Worm (Caenorhabditis elegans) whole organism, young adult: ENCODE data around the gene T03E6.9.

ENCODE experiments used
- B0019.2 ChIP-seq: fragments of 200-800 bp; sonication (Bioruptor generic); conservative IDR thresholded peaks from 2 replicates; pipeline ENCODE4 v1.3.6; 2022; ENCODE audit warnings: missing genetic modification reagents, missing genetic modification characterization, missing compliant biosample characterization
- D2030.7 ChIP-seq: fragments of 200-800 bp; sonication (Bioruptor generic); IDR thresholded peaks from 2 replicates; pipeline ENCODE4 v1.3.6; 2022; ENCODE audit warnings: missing genetic modification reagents, missing genetic modification characterization, missing compliant biosample characterization
- F22D6.2 ChIP-seq: sonication (generic microtip); optimal IDR thresholded peaks from 2 replicates; lab custom pipeline; 2016; ENCODE audit warnings: mild to moderate bottlenecking, missing genetic modification characterization, missing compliant biosample characterization
- F37B4.10 ChIP-seq: fragments of 200-800 bp; sonication (Bioruptor generic); IDR thresholded peaks from 2 replicates; pipeline ENCODE4 v1.3.6; 2022; ENCODE audit warnings: missing genetic modification characterization, missing compliant biosample characterization
- F49E8.2 ChIP-seq: sonication (generic microtip); optimal IDR thresholded peaks from 3 replicates; lab custom pipeline; 2017; ENCODE audit warnings: missing genetic modification characterization, mild to moderate bottlenecking, missing compliant biosample characterization, antibody characterized with exemption, moderate library complexity; ENCODE audit not compliant: insufficient read depth
- T07F8.4 ChIP-seq: sonication (generic microtip); optimal IDR thresholded peaks from 2 replicates; lab custom pipeline; 2016; ENCODE audit warnings: mild to moderate bottlenecking, missing genetic modification characterization, moderate library complexity, missing compliant biosample characterization
- Y53F4B.3 ChIP-seq: fragments of 200-800 bp; sonication (Bioruptor generic); IDR thresholded peaks from 2 replicates; pipeline ENCODE4 v1.3.6; 2022; ENCODE audit warnings: missing genetic modification reagents, missing genetic modification characterization, missing compliant biosample characterization
- Y53G8AR.9 ChIP-seq: fragments of 200-800 bp; sonication (Bioruptor generic); conservative IDR thresholded peaks from 2 replicates; pipeline ENCODE4 v1.3.6; 2022; ENCODE audit warnings: missing genetic modification reagents, missing genetic modification characterization, missing compliant biosample characterization
- ZK185.1 ChIP-seq: sonication (generic microtip); optimal IDR thresholded peaks from 2 replicates; lab custom pipeline; 2016; ENCODE audit warnings: mild to moderate bottlenecking, missing genetic modification characterization, missing compliant biosample characterization; ENCODE audit not compliant: poor library complexity, severe bottlenecking
- ama-1 ChIP-seq, 3 experiments: fragments of 150-350 bp in 1 of 3; sonication (generic microtip) in 2 of 3; optimal IDR thresholded peaks; 2 replicates each; lab custom pipeline; 2014 to 2018; ENCODE audit warnings: missing biosample characterization in 2 of 3, missing genetic modification characterization in 2 of 3, missing genetic modification reagents in 2 of 3
- atf-7 ChIP-seq: sonication (generic microtip); optimal IDR thresholded peaks from 2 replicates; lab custom pipeline; 2017; ENCODE audit warnings: mild to moderate bottlenecking, missing genetic modification characterization, missing compliant biosample characterization
- attf-3 ChIP-seq: fragments of 200-800 bp; sonication (Bioruptor generic); conservative IDR thresholded peaks from 2 replicates; pipeline ENCODE4 v1.3.6; 2022; ENCODE audit warnings: missing genetic modification reagents, missing genetic modification characterization, missing compliant biosample characterization
- bed-2 ChIP-seq: fragments of 200-800 bp; sonication (Bioruptor generic); IDR thresholded peaks from 2 replicates; pipeline ENCODE4 v1.3.6; 2022; ENCODE audit warnings: missing genetic modification reagents, missing genetic modification characterization, missing compliant biosample characterization
- ccch-3 ChIP-seq: fragments of 200-800 bp; sonication (Bioruptor generic); optimal IDR thresholded peaks from 2 replicates; lab custom pipeline; 2018; ENCODE audit warnings: mild to moderate bottlenecking, missing genetic modification characterization, missing compliant biosample characterization
- cebp-1 ChIP-seq, 2 experiments: fragments of 200-800 bp in 1 of 2; sonication (Bioruptor generic) in 1 of 2; sonication (generic microtip) in 1 of 2; IDR thresholded peaks in 1 of 2; optimal IDR thresholded peaks in 1 of 2; 2 replicates each; pipeline versions ENCODE4 v1.3.6 to Lab custom; 2017 to 2022; ENCODE audit warnings: missing compliant biosample characterization in 2 of 2, missing genetic modification characterization in 2 of 2, mild to moderate bottlenecking in 1 of 2, missing genetic modification reagents in 1 of 2, moderate library complexity in 1 of 2
- cebp-2 ChIP-seq: fragments of 200-800 bp; sonication (Bioruptor generic); IDR thresholded peaks from 2 replicates; pipeline ENCODE4 v1.3.6; 2022; ENCODE audit warnings: missing genetic modification characterization, missing compliant biosample characterization
- ceh-58 ChIP-seq: fragments of 200-800 bp; sonication (Bioruptor generic); IDR thresholded peaks from 2 replicates; pipeline ENCODE4 v1.3.6; 2022; ENCODE audit warnings: missing genetic modification characterization, missing compliant biosample characterization
- die-1 ChIP-seq: sonication (generic microtip); optimal IDR thresholded peaks from 2 replicates; lab custom pipeline; 2016; ENCODE audit warnings: missing genotype, mild to moderate bottlenecking, missing genetic modification characterization, missing compliant biosample characterization
- efl-1 ChIP-seq: fragments of 150-350 bp; optimal IDR thresholded peaks from 2 replicates; lab custom pipeline; 2014; ENCODE audit warnings: missing biosample characterization, missing genetic modification reagents, missing genetic modification characterization
- ets-4 ChIP-seq: fragments of 200-800 bp; sonication (Bioruptor generic); optimal IDR thresholded peaks from 2 replicates; lab custom pipeline; 2018; ENCODE audit warnings: mild to moderate bottlenecking, missing genetic modification characterization, missing compliant biosample characterization
- gei-17 ChIP-seq: fragments of 200-800 bp; sonication (Bioruptor generic); optimal IDR thresholded peaks from 2 replicates; lab custom pipeline; 2018; ENCODE audit warnings: mild to moderate bottlenecking, missing genetic modification characterization, missing compliant biosample characterization
- lag-1 ChIP-seq: fragments of 200-800 bp; sonication (Bioruptor generic); IDR thresholded peaks from 2 replicates; pipeline ENCODE4 v1.3.6; 2022; ENCODE audit warnings: missing genetic modification reagents, missing genetic modification characterization, missing compliant biosample characterization
- lin-26 ChIP-seq: fragments of 200-800 bp; sonication (Bioruptor generic); IDR thresholded peaks from 2 replicates; pipeline ENCODE4 v1.3.6; 2022; ENCODE audit warnings: missing genetic modification reagents, missing genetic modification characterization, missing compliant biosample characterization
- lin-54 ChIP-seq: fragments of 200-800 bp; sonication (Bioruptor generic); optimal IDR thresholded peaks from 2 replicates; lab custom pipeline; 2018; ENCODE audit warnings: mild to moderate bottlenecking, missing genetic modification characterization, missing compliant biosample characterization
- lir-1 ChIP-seq: fragments of 200-800 bp; sonication (Bioruptor generic); conservative IDR thresholded peaks from 2 replicates; pipeline ENCODE4 v1.3.6; 2022; ENCODE audit warnings: missing genetic modification reagents, missing genetic modification characterization, missing compliant biosample characterization
- mcd-1 ChIP-seq: fragments of 200-800 bp; sonication (Bioruptor generic); IDR thresholded peaks from 2 replicates; pipeline ENCODE4 v1.3.6; 2022; ENCODE audit warnings: missing genetic modification reagents, missing genetic modification characterization, missing compliant biosample characterization
- mel-28 ChIP-seq: sonication (generic microtip); optimal IDR thresholded peaks from 2 replicates; lab custom pipeline; 2016; ENCODE audit warnings: borderline replicate concordance, mild to moderate bottlenecking, missing genetic modification characterization, missing compliant biosample characterization
- mes-4 ChIP-seq: sonication (generic microtip); optimal IDR thresholded peaks from 2 replicates; lab custom pipeline; 2016; ENCODE audit warnings: missing genotype, missing genetic modification characterization, missing compliant biosample characterization
- nfya-1 ChIP-seq: sonication (generic microtip); optimal IDR thresholded peaks from 2 replicates; lab custom pipeline; 2017; ENCODE audit warnings: antibody characterized with exemption, missing compliant biosample characterization, missing genetic modification characterization, borderline replicate concordance; ENCODE audit not compliant: insufficient read depth
- nhr-120 ChIP-seq: fragments of 200-800 bp; sonication (Bioruptor generic); IDR thresholded peaks from 2 replicates; pipeline ENCODE4 v1.3.6; 2022; ENCODE audit warnings: missing genetic modification characterization, missing compliant biosample characterization
- nhr-90 ChIP-seq: sonication (generic microtip); optimal IDR thresholded peaks from 2 replicates; lab custom pipeline; 2016; ENCODE audit warnings: missing genotype, mild to moderate bottlenecking, missing genetic modification characterization, missing compliant biosample characterization
- pha-4 ChIP-seq: fragments of 150-350 bp; sonication (generic microtip); optimal IDR thresholded peaks from 2 replicates; lab custom pipeline; 2014; ENCODE audit warnings: missing biosample characterization, missing genetic modification reagents, missing genetic modification characterization
- rpc-1 ChIP-seq, 2 experiments: fragments of 150-350 bp in 1 of 2; sonication (generic microtip) in 1 of 2; optimal IDR thresholded peaks; 2 replicates each; lab custom pipeline; 2014 to 2018; ENCODE audit warnings: missing biosample characterization in 1 of 2, missing genetic modification characterization in 1 of 2, missing genetic modification reagents in 1 of 2, missing genotype in 1 of 2
- sdz-38 ChIP-seq: sonication (generic microtip); optimal IDR thresholded peaks from 2 replicates; lab custom pipeline; 2016; ENCODE audit warnings: missing genotype, missing genetic modification characterization, missing compliant biosample characterization
- snpc-1.1 ChIP-seq: sonication (generic microtip); optimal IDR thresholded peaks from 2 replicates; lab custom pipeline; 2017; ENCODE audit warnings: missing genetic modification characterization, mild to moderate bottlenecking, missing compliant biosample characterization, antibody characterized with exemption, moderate library complexity, missing genotype, missing genetic modification reagents; ENCODE audit not compliant: insufficient read depth
- tbp1 ChIP-seq: fragments of 200-800 bp; sonication (Bioruptor generic); optimal IDR thresholded peaks from 2 replicates; lab custom pipeline; 2018; ENCODE audit warnings: mild to moderate bottlenecking, missing genetic modification characterization, missing compliant biosample characterization
- tbx-9 ChIP-seq: sonication (generic microtip); optimal IDR thresholded peaks from 2 replicates; lab custom pipeline; 2016; ENCODE audit warnings: borderline replicate concordance, missing genetic modification characterization, inconsistent platforms, missing compliant biosample characterization
- zim-3 ChIP-seq: sonication (generic microtip); optimal IDR thresholded peaks from 2 replicates; lab custom pipeline; 2017; ENCODE audit warnings: mild to moderate bottlenecking, missing genetic modification characterization, moderate library complexity, missing compliant biosample characterization

Gene T03E6.9

ce11 chrV:16648317-16649018 lies 47.9 kb upstream of the T03E6.9 start, which contains the start of gene W06G6.20 (continued):
- peak; percentile 40 for TF ChIP-seq T07F8.4 (tag; lab: Kevin White, UChicago)
- TF ChIP-seq ZK185.1 = peak; percentile 20
- TF ChIP-seq nfya-1 (tag; lab: Kevin White, UChicago) = no peak
- 0 out of 2 replicates have a peak, but pooled peaks have one; percentile 22 for TF ChIP-seq D2030.7
- TF ChIP-seq lag-1 (GFP tag; lab: Robert Waterston, UW) = no peak
- no peak for TF ChIP-seq attf-3
- no peak for TF ChIP-seq Y53F4B.3 (GFP tag; lab: Robert Waterston, UW)
- no peak for TF ChIP-seq F22D6.2 (tag; lab: Kevin White, UChicago)
- TF ChIP-seq lin-26 (GFP tag; lab: Robert Waterston, UW) = peak; percentile 86
- peak; percentile 72 for TF ChIP-seq die-1
- peak; percentile 71 for TF ChIP-seq rpc-1 (optimal IDR thresholded peaks at IDR 0.05; lab: Kevin White, UChicago)
- TF ChIP-seq rpc-1 (tag; optimal IDR thresholded peaks at IDR 0.05; lab: Kevin White, UChicago) = peak; percentile 90
- peak; percentile 39 for TF ChIP-seq nhr-90 (tag; lab: Kevin White, UChicago)
- TF ChIP-seq tbx-9 (tag; lab: Kevin White, UChicago) = no peak
- TF ChIP-seq Y53G8AR.9 = no peak
- TF ChIP-seq ccch-3 (GFP tag; lab: Kevin White, UChicago) = no peak
- no peak for TF ChIP-seq sdz-38 (tag; lab: Kevin White, UChicago)
- TF ChIP-seq ceh-58 = no peak
- no peak for TF ChIP-seq mel-28 (tag; lab: Kevin White, UChicago)
- TF ChIP-seq mes-4 (tag; lab: Kevin White, UChicago) = no peak
- no peak for TF ChIP-seq ets-4
- TF ChIP-seq cebp-1 (GFP tag; IDR thresholded peaks at IDR 0.05; lab: Robert Waterston, UW) = no peak
- TF ChIP-seq cebp-1 (tag; optimal IDR thresholded peaks at IDR 0.05; lab: Kevin White, UChicago) = peak; percentile 31
- no peak for TF ChIP-seq nhr-120 (GFP tag; lab: Robert Waterston, UW)
- TF ChIP-seq zim-3 = no peak
- TF ChIP-seq B0019.2 (GFP tag; lab: Robert Waterston, UW) = no peak
- peak; percentile 10 for TF ChIP-seq lin-54 (GFP tag; lab: Kevin White, UChicago)
- peak; percentile 90 for TF ChIP-seq tbp1

- TF ChIP-seq ZK185.1 (no peak), snpc-1.1 (tag; lab: Kevin White, UChicago) (no peak), F49E8.2 (tag; lab: Kevin White, UChicago) (no peak), lag-1 (GFP tag; lab: Robert Waterston, UW) (no peak), mcd-1 (GFP tag; lab: Robert Waterston, UW) (no peak), tbp1 (no peak), nhr-120 (GFP tag; lab: Robert Waterston, UW) (no peak), ama-1 (optimal IDR thresholded peaks at IDR 0.05; lab: Kevin White, UChicago) (no peak), ama-1 (GFP tag; optimal IDR thresholded peaks at IDR 0.05; lab: Kevin White, UChicago) (no peak), pha-4 (no peak), efl-1 (GFP tag; lab: Kevin White, UChicago) (no peak), F37B4.10 (no peak), bed-2 (GFP tag; lab: Robert Waterston, UW) (no peak), cebp-2 (GFP tag; lab: Robert Waterston, UW) (no peak), lir-1 (GFP tag; lab: Robert Waterston, UW) (no peak), atf-7 (tag; lab: Kevin White, UChicago) (no peak), sdz-38 (tag; lab: Kevin White, UChicago) (no peak), gei-17 (GFP tag; lab: Kevin White, UChicago) (no peak)
Measured at ce11 chrV:16647093-16647492, 46.6 kb upstream of the T03E6.9 start, which contains the start of gene W06G6.10. Gene W06G6.10 (minus strand): TSS chrV:16647193.
